Fruit fly (Drosophila melanogaster): ENCODE results near the gene CG4789.

CG4789 gene

DNA sequence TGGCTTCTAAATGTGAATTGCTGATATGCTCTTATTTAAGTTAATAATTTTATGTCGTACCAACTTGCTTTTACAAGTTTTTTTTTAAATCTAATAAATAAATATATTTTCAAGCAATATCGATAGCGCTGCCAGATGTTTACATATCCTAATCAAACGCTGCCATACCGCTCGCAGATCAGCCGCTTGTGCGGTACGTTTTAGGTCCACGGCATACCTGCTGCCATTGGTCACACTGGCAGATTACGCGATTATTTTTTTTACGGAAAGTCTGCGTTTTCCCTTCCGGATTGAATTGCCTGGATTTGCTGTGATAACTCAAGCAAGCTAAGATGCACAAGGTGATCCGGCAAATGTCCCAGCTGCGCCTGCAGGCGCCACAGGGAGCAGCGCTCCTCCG is 17.0 kb upstream of the CG4789 start, which contains the start of gene mRpL22 (continued):
- TF ChIP-seq HmgZ (tag; optimal IDR thresholded peaks at IDR 0.05) (no peak), E2f2 (GFP tag; IDR thresholded peaks at IDR 0.05) (no peak), Dad (GFP tag; optimal IDR thresholded peaks at IDR 0.05) (no peak), CG30403 (GFP tag; optimal IDR thresholded peaks at IDR 0.05) (no peak), CG18011 (GFP tag; optimal IDR thresholded peaks at IDR 0.05) (no peak), CG10366 (GFP tag; IDR thresholded peaks at IDR 0.05) (no peak), disco-r (GFP tag; optimal IDR thresholded peaks at IDR 0.05) (no peak), CG14050 (GFP tag; IDR thresholded peaks at IDR 0.05) (no peak), Oli (tag; optimal IDR thresholded peaks at IDR 0.05) (no peak), HLH3B (GFP tag; IDR thresholded peaks at IDR 0.05) (no peak), dmrt99B (tag; optimal IDR thresholded peaks at IDR 0.05) (no peak), cwo (GFP tag; optimal IDR thresholded peaks at IDR 0.05) (no peak), CG4820 (GFP tag; optimal IDR thresholded peaks at IDR 0.05) (no peak), Oaz (GFP tag; IDR thresholded peaks at IDR 0.05) (no peak), sd (tag; optimal IDR thresholded peaks at IDR 0.05) (no peak), CG17568 (GFP tag; optimal IDR thresholded peaks at IDR 0.05) (no peak), Poxn (GFP tag; IDR thresholded peaks at IDR 0.05) (no peak), NC2α (GFP tag; optimal IDR thresholded peaks at IDR 0.05) (no peak), vnd (GFP tag; IDR thresholded peaks at IDR 0.05; ENCODE audit: partially characterized antibody) (no peak), ken (GFP tag; IDR thresholded peaks at IDR 0.05) (no peak), CG3281 (GFP tag; optimal IDR thresholded peaks at IDR 0.05) (no peak), nau (GFP tag; optimal IDR thresholded peaks at IDR 0.05) (no peak), psq (GFP tag; optimal IDR thresholded peaks at IDR 0.05) (no peak), hb (GFP tag; IDR thresholded peaks at IDR 0.05; ENCODE audit: partially characterized antibody) (no peak), tin (GFP tag; optimal IDR thresholded peaks at IDR 0.05) (no peak), NFAT (GFP tag; IDR thresholded peaks at IDR 0.05) (no peak), CG12155 (GFP tag; optimal IDR thresholded peaks at IDR 0.05) (no peak), stc (GFP tag; IDR thresholded peaks at IDR 0.05) (no peak), CG5245 (GFP tag; optimal IDR thresholded peaks at IDR 0.05) (no peak), CG3838 (GFP tag; optimal IDR thresholded peaks at IDR 0.05) (no peak), Dref (GFP tag; IDR thresholded peaks at IDR 0.05) (peak; percentile 47), CG1529 (GFP tag; optimal IDR thresholded peaks at IDR 0.05) (no peak), CG31441 (GFP tag; IDR thresholded peaks at IDR 0.05) (no peak; the same call in 1 of the 2 replicates), CG13123 (GFP tag; optimal IDR thresholded peaks at IDR 0.05) (no peak), CG15269 (tag; optimal IDR thresholded peaks at IDR 0.05) (no peak), CG9932 (GFP tag; IDR thresholded peaks at IDR 0.05) (0 out of 2 replicates have a peak, but pooled peaks have one; percentile 29), Sox100B (GFP tag; optimal IDR thresholded peaks at IDR 0.05) (no peak), sisA (GFP tag; IDR thresholded peaks at IDR 0.05) (no peak), MESR4 (GFP tag; optimal IDR thresholded peaks at IDR 0.05) (peak; percentile 88), CG11560 (tag; IDR thresholded peaks at IDR 0.05) (no peak), knrl (GFP tag; IDR thresholded peaks at IDR 0.05; ENCODE audit: partially characterized antibody) (peak; percentile 19; the same call in 1 of the 3 replicates), bcd (GFP tag; optimal IDR thresholded peaks at IDR 0.05) (no peak), pita (GFP tag; optimal IDR thresholded peaks at IDR 0.05) (no peak), ap (GFP tag; IDR thresholded peaks at IDR 0.05) (no peak), CG34224 (GFP tag; IDR thresholded peaks at IDR 0.05; ENCODE audit: partially characterized antibody) (no peak), CG33557 (GFP tag; optimal IDR thresholded peaks at IDR 0.05) (no peak), CG8478 (optimal IDR thresholded peaks at IDR 0.05) (no peak), amos (GFP tag; IDR thresholded peaks at IDR 0.05; ENCODE audit: partially characterized antibody) (peak; percentile 47; the same call in 1 of the 2 replicates), ssp (GFP tag; IDR thresholded peaks at IDR 0.05) (no peak), GATAe (GFP tag; conservative IDR thresholded peaks at IDR 0.05) (no peak), tna (GFP tag; IDR thresholded peaks at IDR 0.05; ENCODE audit: partially characterized antibody) (no peak), corto (GFP tag; optimal IDR thresholded peaks at IDR 0.05) (no peak)

Measured in whole organism, embryonic.